Worm (Caenorhabditis elegans) whole organism, L4 larva: ENCODE results near the gene C56G2.4.

Source experiments
- dmd-6 ChIP-seq: fragments of 200-800 bp; sonication (Bioruptor generic); IDR thresholded peaks from 2 replicates; pipeline ENCODE4 v1.3.6; 2022; ENCODE audit warnings: missing genetic modification reagents, missing genetic modification characterization, missing compliant biosample characterization
- unc-39 ChIP-seq: sonication (generic microtip); optimal IDR thresholded peaks from 2 replicates; lab custom pipeline; 2017; ENCODE audit warnings: missing biosample characterization, missing genetic modification characterization

- TF ChIP-seq unc-39 (tag; lab: Kevin White, UChicago) (no peak), dmd-6 (GFP tag; lab: Robert Waterston, UW) (no peak)
Observed at ce11 chrIII:6289366-6289765, 42.2 kb upstream of the C56G2.4 start.
